In the genomic region with DNA sequence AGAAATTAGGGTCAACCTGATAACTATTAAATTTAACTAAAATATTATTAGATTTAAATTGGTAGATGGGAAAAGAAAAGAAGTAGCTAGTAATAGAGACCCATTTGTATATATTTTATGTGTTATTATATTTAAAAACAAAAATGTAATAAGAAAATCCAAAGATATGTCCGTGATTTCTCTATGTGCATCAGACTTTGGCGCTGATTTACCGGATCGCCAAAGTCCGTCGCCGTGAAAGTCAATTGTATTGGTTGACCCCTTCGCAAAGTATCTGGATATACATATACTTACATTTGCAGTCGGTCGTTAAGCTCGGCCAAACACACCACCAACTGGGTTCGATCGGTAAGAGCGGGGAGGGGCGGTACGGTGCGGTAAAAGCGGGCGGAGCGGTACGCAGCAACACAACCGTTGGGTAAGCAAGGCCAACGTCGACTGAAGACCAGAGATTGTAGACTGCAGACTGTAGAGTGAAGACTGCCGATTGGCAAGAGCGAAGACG, we compare ENCODE assay signal across 5 fruit fly cellular contexts.
TF ChIP-seq lines count a peak whose summit lies in the region.

No protein-coding gene starts in this region.

- TF ChIP-seq CTCF in whole organism, embryonic (GFP tag; optimal IDR thresholded peaks at IDR 0.05; lab: Kevin White, UChicago), result no peak

TF ChIP-seq in whole organism, adult, 20 proteins besides CTCF, POLR2A, EP300 and RAD21:
- peak; percentile 78 for TF ChIP-seq CG12768 (GFP tag; optimal IDR thresholded peaks at IDR 0.05; lab: Kevin White, UChicago)
- TF ChIP-seq ovo (GFP tag; optimal IDR thresholded peaks at IDR 0.05; lab: Kevin White, UChicago), result peak; percentile 39
- TF ChIP-seq tj (GFP tag; optimal IDR thresholded peaks at IDR 0.05; lab: Kevin White, UChicago), result peak; percentile 74
- no peak for TF ChIP-seq CG14711 (tag; optimal IDR thresholded peaks at IDR 0.05; lab: Kevin White, UChicago)
- TF ChIP-seq toe (GFP tag; optimal IDR thresholded peaks at IDR 0.05; lab: Kevin White, UChicago), result no peak
- no peak for TF ChIP-seq kay (GFP tag; lab: Kevin White, UChicago; ENCODE audit: borderline replicate concordance)
- peak; percentile 40 for TF ChIP-seq bab1 (GFP tag; optimal IDR thresholded peaks at IDR 0.05; lab: Kevin White, UChicago)
- no peak for TF ChIP-seq cic (GFP tag; optimal IDR thresholded peaks at IDR 0.05; lab: Kevin White, UChicago)
- TF ChIP-seq CG11617 (GFP tag; optimal IDR thresholded peaks at IDR 0.05; lab: Kevin White, UChicago), result peak; percentile 52
- peak; percentile 49 for TF ChIP-seq CG7101 (tag; optimal IDR thresholded peaks at IDR 0.05; lab: Kevin White, UChicago)
- TF ChIP-seq CG5204 (GFP tag; optimal IDR thresholded peaks at IDR 0.05; lab: Kevin White, UChicago), result peak; percentile 15
- peak; percentile 61 for TF ChIP-seq CG33017 (tag; optimal IDR thresholded peaks at IDR 0.05; lab: Kevin White, UChicago)
- TF ChIP-seq Mnt (GFP tag; optimal IDR thresholded peaks at IDR 0.05; lab: Kevin White, UChicago), result peak; percentile 35
- no peak for TF ChIP-seq cnc (optimal IDR thresholded peaks at IDR 0.05; lab: Kevin White, UChicago)
- TF ChIP-seq CG7045 (GFP tag; optimal IDR thresholded peaks at IDR 0.05; lab: Kevin White, UChicago), result no peak
- TF ChIP-seq Hr96 (GFP tag; optimal IDR thresholded peaks at IDR 0.05; lab: Kevin White, UChicago), result peak; percentile 37

TF ChIP-seq in whole organism, embryonic, 481 proteins besides CTCF, POLR2A, EP300 and RAD21 (continues in another document):
- TF ChIP-seq CG14710 (tag; optimal IDR thresholded peaks at IDR 0.05; lab: Kevin White, UChicago) (peak; percentile 3), PHDP (tag; optimal IDR thresholded peaks at IDR 0.05; lab: Kevin White, UChicago) (peak; percentile 49), CG11456 (GFP tag; IDR thresholded peaks at IDR 0.05; lab: Robert Waterston, UW) (no peak), CG6689 (GFP tag; IDR thresholded peaks at IDR 0.05; lab: Robert Waterston, UW) (0 out of 2 replicates have a peak, but pooled peaks have one; percentile 11), CG12299 (tag; optimal IDR thresholded peaks at IDR 0.05; lab: Kevin White, UChicago) (peak; percentile 2), CG11504 (tag; optimal IDR thresholded peaks at IDR 0.05; lab: Kevin White, UChicago) (peak; percentile 72), Chrac-16 (GFP tag; optimal IDR thresholded peaks at IDR 0.05; lab: Kevin White, UChicago) (no peak), pros (GFP tag; optimal IDR thresholded peaks at IDR 0.05; lab: Kevin White, UChicago) (peak; percentile 16), Jarid2 (GFP tag; optimal IDR thresholded peaks at IDR 0.05; lab: Kevin White, UChicago) (peak; percentile 31), bsh (GFP tag; optimal IDR thresholded peaks at IDR 0.05; lab: Kevin White, UChicago) (peak; percentile 39 to 54), Xrp1 (GFP tag; IDR thresholded peaks at IDR 0.05; lab: Robert Waterston, UW) (peak; percentile 29; the same call in 1 of the 2 replicates), Hr78 (GFP tag; optimal IDR thresholded peaks at IDR 0.05; lab: Kevin White, UChicago) (peak in 1 of 2 experiments; percentile 56), maf-S (GFP tag; optimal IDR thresholded peaks at IDR 0.05; lab: Kevin White, UChicago) (no peak), CG7556 (GFP tag; optimal IDR thresholded peaks at IDR 0.05; lab: Kevin White, UChicago) (peak; percentile 30), kah (GFP tag; optimal IDR thresholded peaks at IDR 0.05; lab: Kevin White, UChicago) (no peak), Ptx1 (GFP tag; IDR thresholded peaks at IDR 0.05; lab: Robert Waterston, UW) (peak; percentile 52), CoRest (tag; optimal IDR thresholded peaks at IDR 0.05; lab: Kevin White, UChicago) (peak; percentile 42)

TF ChIP-seq in whole organism, prepupa, 60 proteins besides CTCF, POLR2A, EP300 and RAD21 (continues in another document):
- no peak for TF ChIP-seq vri (GFP tag; optimal IDR thresholded peaks at IDR 0.05; lab: Kevin White, UChicago)
- TF ChIP-seq Lpt (GFP tag; optimal IDR thresholded peaks at IDR 0.05; lab: Kevin White, UChicago), result peak; percentile 89
- peak; percentile 73 for TF ChIP-seq CG6163 (GFP tag; IDR thresholded peaks at IDR 0.05; lab: Robert Waterston, UW)
- peak; percentile 23 for TF ChIP-seq CG7368 (GFP tag; optimal IDR thresholded peaks at IDR 0.05; lab: Kevin White, UChicago)
- peak; percentile 92 for TF ChIP-seq CG32006 (GFP tag; optimal IDR thresholded peaks at IDR 0.05; lab: Kevin White, UChicago)
- TF ChIP-seq acj6 (GFP tag; optimal IDR thresholded peaks at IDR 0.05; lab: Kevin White, UChicago), result peak; percentile 77
- peak; percentile 51 for TF ChIP-seq fd59A (GFP tag; optimal IDR thresholded peaks at IDR 0.05; lab: Kevin White, UChicago)
- peak; percentile 30 for TF ChIP-seq CG8319 (GFP tag; optimal IDR thresholded peaks at IDR 0.05; lab: Kevin White, UChicago)
- peak; percentile 55 for TF ChIP-seq Ets96B (tag; optimal IDR thresholded peaks at IDR 0.05; lab: Kevin White, UChicago)
- TF ChIP-seq CG6792 (GFP tag; optimal IDR thresholded peaks at IDR 0.05; lab: Kevin White, UChicago), result peak; percentile 78
- TF ChIP-seq CG6808 (GFP tag; optimal IDR thresholded peaks at IDR 0.05; lab: Kevin White, UChicago), result peak; percentile 43
- TF ChIP-seq spab (GFP tag; optimal IDR thresholded peaks at IDR 0.05; lab: Kevin White, UChicago), result peak; percentile 24
- no peak for TF ChIP-seq cyc (GFP tag; optimal IDR thresholded peaks at IDR 0.05; lab: Kevin White, UChicago)
- peak; percentile 57 for TF ChIP-seq CG16779 (tag; optimal IDR thresholded peaks at IDR 0.05; lab: Kevin White, UChicago)
- peak; percentile 94 for TF ChIP-seq Eip78C (GFP tag; lab: Kevin White, UChicago)
- TF ChIP-seq CG9139 (GFP tag; optimal IDR thresholded peaks at IDR 0.05; lab: Kevin White, UChicago), result no peak
- TF ChIP-seq achi (GFP tag; optimal IDR thresholded peaks at IDR 0.05; lab: Kevin White, UChicago), result peak; percentile 82
- peak; percentile 12 for TF ChIP-seq CG31627 (GFP tag; optimal IDR thresholded peaks at IDR 0.05; lab: Kevin White, UChicago)
- no peak for TF ChIP-seq Sox14 (GFP tag; optimal IDR thresholded peaks at IDR 0.05; lab: Kevin White, UChicago)

TF ChIP-seq in whole organism, pupa, 21 proteins besides CTCF, POLR2A, EP300 and RAD21 (continues in another document):
- TF ChIP-seq CG13204 (GFP tag; optimal IDR thresholded peaks at IDR 0.05; lab: Kevin White, UChicago) (peak; percentile 67), Pif1B (GFP tag; optimal IDR thresholded peaks at IDR 0.05; lab: Kevin White, UChicago) (peak; percentile 60), fd96Ca (GFP tag; IDR thresholded peaks at IDR 0.05; lab: Robert Waterston, UW) (no peak), rn (GFP tag; IDR thresholded peaks at IDR 0.05; lab: Robert Waterston, UW) (peak; percentile 45; the same call in 1 of the 2 replicates), Ets98B (GFP tag; IDR thresholded peaks at IDR 0.05; lab: Robert Waterston, UW) (peak; percentile 80), D1 (tag; optimal IDR thresholded peaks at IDR 0.05; lab: Kevin White, UChicago) (no peak), CG8301 (tag; optimal IDR thresholded peaks at IDR 0.05; lab: Kevin White, UChicago) (peak; percentile 75), CG8159 (tag; optimal IDR thresholded peaks at IDR 0.05; lab: Kevin White, UChicago) (peak; percentile 72), CG10348 (GFP tag; IDR thresholded peaks at IDR 0.05; lab: Robert Waterston, UW) (no peak), CG15710 (tag; optimal IDR thresholded peaks at IDR 0.05; lab: Kevin White, UChicago) (peak; percentile 74), CG12605 (GFP tag; IDR thresholded peaks at IDR 0.05; lab: Robert Waterston, UW) (peak; percentile 65; the same call in 1 of the 2 replicates), EcR (GFP tag; optimal IDR thresholded peaks at IDR 0.05; lab: Kevin White, UChicago) (peak; percentile 28), CG14655 (GFP tag; optimal IDR thresholded peaks at IDR 0.05; lab: Kevin White, UChicago) (peak; percentile 84), Pif1A (GFP tag; optimal IDR thresholded peaks at IDR 0.05; lab: Kevin White, UChicago) (peak; percentile 33), CG32121 (GFP tag; IDR thresholded peaks at IDR 0.05; lab: Robert Waterston, UW) (peak; percentile 79), CG9948 (tag; optimal IDR thresholded peaks at IDR 0.05; lab: Kevin White, UChicago) (peak; percentile 63), gl (tag; optimal IDR thresholded peaks at IDR 0.05; lab: Kevin White, UChicago) (no peak), Snoo (tag; optimal IDR thresholded peaks at IDR 0.05; lab: Kevin White, UChicago) (peak; percentile 45), CG34367 (tag; optimal IDR thresholded peaks at IDR 0.05; lab: Kevin White, UChicago) (peak; percentile 48)

TF ChIP-seq in whole organism, wandering third instar larva, 38 proteins besides CTCF, POLR2A, EP300 and RAD21 (continues in another document):
- no peak for TF ChIP-seq usp (GFP tag; optimal IDR thresholded peaks at IDR 0.05; lab: Kevin White, UChicago)
- TF ChIP-seq CrebA (GFP tag; optimal IDR thresholded peaks at IDR 0.05; lab: Kevin White, UChicago; ENCODE audit: borderline replicate concordance), result no peak
- TF ChIP-seq foxo (GFP tag; optimal IDR thresholded peaks at IDR 0.05; lab: Kevin White, UChicago), result peak in 1 of 2 experiments; percentile 50
- TF ChIP-seq OdsH (GFP tag; optimal IDR thresholded peaks at IDR 0.05; lab: Kevin White, UChicago), result peak; percentile 56
- no peak for TF ChIP-seq N (GFP tag; optimal IDR thresholded peaks at IDR 0.05; lab: Kevin White, UChicago)
- TF ChIP-seq Dif (GFP tag; optimal IDR thresholded peaks at IDR 0.05; lab: Kevin White, UChicago; ENCODE audit: partially characterized antibody), result no peak
- peak; percentile 52 for TF ChIP-seq Hnf4 (GFP tag; optimal IDR thresholded peaks at IDR 0.05; lab: Kevin White, UChicago)
- TF ChIP-seq sv (GFP tag; optimal IDR thresholded peaks at IDR 0.05; lab: Kevin White, UChicago), result no peak
- TF ChIP-seq tai (GFP tag; optimal IDR thresholded peaks at IDR 0.05; lab: Kevin White, UChicago), result no peak
- no peak for TF ChIP-seq Rel (GFP tag; optimal IDR thresholded peaks at IDR 0.05; lab: Kevin White, UChicago)
- TF ChIP-seq Rel (tag; optimal IDR thresholded peaks at IDR 0.05; lab: Kevin White, UChicago), result no peak
- TF ChIP-seq CG32264 (GFP tag; optimal IDR thresholded peaks at IDR 0.05; lab: Kevin White, UChicago), result no peak
- no peak for TF ChIP-seq lola (GFP tag; optimal IDR thresholded peaks at IDR 0.05; lab: Kevin White, UChicago)
- no peak for TF ChIP-seq dmrt93B (GFP tag; optimal IDR thresholded peaks at IDR 0.05; lab: Kevin White, UChicago)
- TF ChIP-seq dsf (GFP tag; optimal IDR thresholded peaks at IDR 0.05; lab: Kevin White, UChicago; ENCODE audit: borderline replicate concordance), result no peak
- TF ChIP-seq GATAd (GFP tag; optimal IDR thresholded peaks at IDR 0.05; lab: Kevin White, UChicago), result no peak
- peak; percentile 63 for TF ChIP-seq HLH106 (tag; optimal IDR thresholded peaks at IDR 0.05; lab: Kevin White, UChicago)
- peak; percentile 12 for TF ChIP-seq fru (GFP tag; optimal IDR thresholded peaks at IDR 0.05; lab: Kevin White, UChicago)
- TF ChIP-seq psq (GFP tag; optimal IDR thresholded peaks at IDR 0.05; lab: Kevin White, UChicago), result peak; percentile 43
- TF ChIP-seq Sp1 (GFP tag; optimal IDR thresholded peaks at IDR 0.05; lab: Kevin White, UChicago), result peak; percentile 69
- no peak for TF ChIP-seq sage (GFP tag; optimal IDR thresholded peaks at IDR 0.05; lab: Kevin White, UChicago)
- no peak for TF ChIP-seq dl (GFP tag; optimal IDR thresholded peaks at IDR 0.05; lab: Kevin White, UChicago; ENCODE audit: insufficient read depth in 1 of 2, partially characterized antibody in 2 of 2)
